Fruit fly (Drosophila melanogaster): ENCODE data around the gene sov.

The sov gene

dm6 chrX:6709252-6710037 is 46.7 kb upstream of the sov start:
- TF ChIP-seq net (GFP tag; optimal IDR thresholded peaks at IDR 0.05) = no peak
- peak; percentile 97 for TF ChIP-seq CG6808 (GFP tag; optimal IDR thresholded peaks at IDR 0.05)

- TF ChIP-seq CG6792 (GFP tag; optimal IDR thresholded peaks at IDR 0.05) = no peak
- TF ChIP-seq lz (GFP tag; optimal IDR thresholded peaks at IDR 0.05) = no peak
- TF ChIP-seq pdm3 (GFP tag; optimal IDR thresholded peaks at IDR 0.05) = no peak
- TF ChIP-seq CG8319 (GFP tag; optimal IDR thresholded peaks at IDR 0.05) = no peak
- TF ChIP-seq svp (GFP tag) = peak; percentile 10
- TF ChIP-seq ss (GFP tag; optimal IDR thresholded peaks at IDR 0.05) = no peak
Measured at dm6 chrX:6710258-6710657, 45.9 kb upstream of the sov start.

- TF ChIP-seq Eip78C (GFP tag) = peak; percentile 43
- TF ChIP-seq Sox15 (GFP tag; optimal IDR thresholded peaks at IDR 0.05) = no peak
- TF ChIP-seq Hr39 (GFP tag; optimal IDR thresholded peaks at IDR 0.05) = no peak
- TF ChIP-seq fkh (GFP tag; optimal IDR thresholded peaks at IDR 0.05) = peak; percentile 51
Measured at dm6 chrX:6710665-6711064, 45.5 kb upstream of the sov start.

dm6 chrX:6711295-6711694 is 44.8 kb upstream of the sov start:
- TF ChIP-seq Lpt (GFP tag; optimal IDR thresholded peaks at IDR 0.05) = peak; percentile 90
- TF ChIP-seq CG11902 (GFP tag; optimal IDR thresholded peaks at IDR 0.05) = peak; percentile 40
- TF ChIP-seq CG11762 (GFP tag; optimal IDR thresholded peaks at IDR 0.05; ENCODE audit: insufficient read depth) = peak; percentile 66
- TF ChIP-seq svp (GFP tag) = peak; percentile 71
- TF ChIP-seq fd59A (GFP tag; optimal IDR thresholded peaks at IDR 0.05) = peak; percentile 71
- TF ChIP-seq spab (GFP tag; optimal IDR thresholded peaks at IDR 0.05) = peak; percentile 63
- peak; percentile 90 for TF ChIP-seq CG6163 (GFP tag; IDR thresholded peaks at IDR 0.05)
- TF ChIP-seq CG7368 (GFP tag; optimal IDR thresholded peaks at IDR 0.05) = peak; percentile 78
- TF ChIP-seq Eip75B (GFP tag; optimal IDR thresholded peaks at IDR 0.05) = peak; percentile 83
- TF ChIP-seq Eip78C (GFP tag) = peak; percentile 94
- peak; percentile 78 for TF ChIP-seq CG1621 (tag; optimal IDR thresholded peaks at IDR 0.05)
- TF ChIP-seq Smox (GFP tag; optimal IDR thresholded peaks at IDR 0.05) = peak; percentile 64
- peak; percentile 70 for TF ChIP-seq Met (GFP tag; optimal IDR thresholded peaks at IDR 0.05)
- TF ChIP-seq CG8319 (GFP tag; optimal IDR thresholded peaks at IDR 0.05) = peak; percentile 54
- TF ChIP-seq CG11294 (GFP tag; IDR thresholded peaks at IDR 0.05) = peak; percentile 86
- TF ChIP-seq fd85E (GFP tag; optimal IDR thresholded peaks at IDR 0.05) = no peak
- TF ChIP-seq dac (GFP tag; optimal IDR thresholded peaks at IDR 0.05) = peak; percentile 91
- TF ChIP-seq dsx (GFP tag; optimal IDR thresholded peaks at IDR 0.05; ENCODE audit: poor library complexity, severe bottlenecking) = peak; percentile 73
- TF ChIP-seq CG10669 (GFP tag; optimal IDR thresholded peaks at IDR 0.05) = peak; percentile 79
- no peak for TF ChIP-seq Blimp-1 (GFP tag; optimal IDR thresholded peaks at IDR 0.05)
- TF ChIP-seq pdm3 (GFP tag; optimal IDR thresholded peaks at IDR 0.05) = peak; percentile 85
- no peak for TF ChIP-seq Hr38 (GFP tag; optimal IDR thresholded peaks at IDR 0.05)
- peak; percentile 65 for TF ChIP-seq CG9139 (GFP tag; optimal IDR thresholded peaks at IDR 0.05)
- peak; percentile 31 for TF ChIP-seq Sox15 (GFP tag; optimal IDR thresholded peaks at IDR 0.05)
- TF ChIP-seq CG10631 (GFP tag; optimal IDR thresholded peaks at IDR 0.05) = peak; percentile 83
- TF ChIP-seq Eip93F (GFP tag; optimal IDR thresholded peaks at IDR 0.05) = no peak
- TF ChIP-seq CG3032 (tag; optimal IDR thresholded peaks at IDR 0.05) = peak; percentile 69
- TF ChIP-seq esn (GFP tag; optimal IDR thresholded peaks at IDR 0.05) = peak; percentile 73
- TF ChIP-seq acj6 (GFP tag; optimal IDR thresholded peaks at IDR 0.05) = peak; percentile 79
- TF ChIP-seq CG34406 (GFP tag; optimal IDR thresholded peaks at IDR 0.05) = peak; percentile 62
- peak; percentile 60 for TF ChIP-seq vri (GFP tag; optimal IDR thresholded peaks at IDR 0.05)
- peak; percentile 97 for TF ChIP-seq CG32006 (GFP tag; optimal IDR thresholded peaks at IDR 0.05)
- TF ChIP-seq Hr39 (GFP tag; optimal IDR thresholded peaks at IDR 0.05) = peak; percentile 59
- TF ChIP-seq eg (GFP tag; IDR thresholded peaks at IDR 0.05) = peak; percentile 94
- peak; percentile 81 for TF ChIP-seq achi (GFP tag; optimal IDR thresholded peaks at IDR 0.05)
- TF ChIP-seq CG8119 (GFP tag; IDR thresholded peaks at IDR 0.05) = peak; percentile 94
- peak; percentile 88 for TF ChIP-seq Gug (GFP tag; IDR thresholded peaks at IDR 0.05)
- TF ChIP-seq CG6792 (GFP tag; optimal IDR thresholded peaks at IDR 0.05) = peak; percentile 76
- peak; percentile 88 for TF ChIP-seq net (GFP tag; optimal IDR thresholded peaks at IDR 0.05)
- TF ChIP-seq Ets96B (tag; optimal IDR thresholded peaks at IDR 0.05) = peak; percentile 78

Data from whole organism, prepupa.